Fruit fly (Drosophila melanogaster): Measurements from ENCODE around the gene gammaTub23C.

The gammaTub23C gene

DNA sequence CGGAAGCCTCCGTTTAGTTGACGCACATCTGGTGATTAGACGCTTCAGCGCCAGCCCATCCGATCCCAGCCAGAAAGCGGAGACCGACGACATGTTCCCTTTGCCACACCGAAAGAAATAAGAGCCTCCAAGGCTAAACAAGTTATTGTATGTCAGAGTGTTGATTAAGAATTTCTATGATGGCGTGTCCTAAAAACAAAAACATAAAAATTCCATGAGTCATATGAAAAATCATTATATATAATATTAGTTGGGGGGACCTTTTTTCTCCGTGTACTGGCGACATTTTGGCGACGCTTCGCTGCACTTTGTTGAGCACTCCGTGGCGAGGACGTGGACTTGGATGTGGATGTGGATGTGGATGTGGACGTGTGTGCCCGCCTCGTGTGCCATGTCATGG is 40.1 kb downstream of the gammaTub23C start (continued):
- TF ChIP-seq zen2 (GFP tag; IDR thresholded peaks at IDR 0.05; ENCODE audit: partially characterized antibody) (no peak), CG17802 (tag; optimal IDR thresholded peaks at IDR 0.05) (no peak), Nf-YA (GFP tag; IDR thresholded peaks at IDR 0.05) (no peak), CG9727 (GFP tag; optimal IDR thresholded peaks at IDR 0.05) (peak; percentile 35), Hr39 (optimal IDR thresholded peaks at IDR 0.05) (no peak), CG2202 (tag; optimal IDR thresholded peaks at IDR 0.05) (no peak), pb (GFP tag; optimal IDR thresholded peaks at IDR 0.05) (no peak), pan (optimal IDR thresholded peaks at IDR 0.05) (no peak), pan (GFP tag; optimal IDR thresholded peaks at IDR 0.05 in 1 of 2, IDR thresholded peaks at IDR 0.05 in 1 of 2) (peak in 1 of 2 experiments; percentile 27), CG10959 (GFP tag; IDR thresholded peaks at IDR 0.05) (0 out of 2 replicates have a peak, but pooled peaks have one; percentile 7), scrt (GFP tag; optimal IDR thresholded peaks at IDR 0.05) (no peak), CG34376 (GFP tag; optimal IDR thresholded peaks at IDR 0.05) (no peak), gsb (GFP tag; IDR thresholded peaks at IDR 0.05) (no peak), sim (GFP tag; IDR thresholded peaks at IDR 0.05) (no peak), ttk (GFP tag; IDR thresholded peaks at IDR 0.05) (0 out of 2 replicates have a peak, but pooled peaks have one; percentile 23), klu (GFP tag; IDR thresholded peaks at IDR 0.05) (no peak), CG2120 (GFP tag; optimal IDR thresholded peaks at IDR 0.05) (no peak), CG4730 (GFP tag; IDR thresholded peaks at IDR 0.05) (no peak), CG3847 (GFP tag; IDR thresholded peaks at IDR 0.05) (no peak), stc (GFP tag; IDR thresholded peaks at IDR 0.05) (peak; percentile 33; the same call in 1 of the 2 replicates), dm (GFP tag; optimal IDR thresholded peaks at IDR 0.05) (no peak), HmgZ (tag; optimal IDR thresholded peaks at IDR 0.05) (no peak), ab (GFP tag; optimal IDR thresholded peaks at IDR 0.05) (no peak), CG3726 (GFP tag; IDR thresholded peaks at IDR 0.05) (no peak), z (GFP tag; IDR thresholded peaks at IDR 0.05) (no peak), Drgx (GFP tag; IDR thresholded peaks at IDR 0.05) (peak; percentile 76), ham (GFP tag; IDR thresholded peaks at IDR 0.05) (no peak), CG2129 (GFP tag; IDR thresholded peaks at IDR 0.05; ENCODE audit: partially characterized antibody) (no peak), CG3995 (GFP tag; optimal IDR thresholded peaks at IDR 0.05) (no peak), Fer3 (tag; optimal IDR thresholded peaks at IDR 0.05) (peak; percentile 7), gce (GFP tag; IDR thresholded peaks at IDR 0.05) (0 out of 3 replicates have a peak, but pooled peaks have one; percentile 29), disco-r (GFP tag; optimal IDR thresholded peaks at IDR 0.05) (no peak), CG4854 (GFP tag; optimal IDR thresholded peaks at IDR 0.05) (no peak), CG10209 (GFP tag; optimal IDR thresholded peaks at IDR 0.05) (peak; percentile 22), CG16779 (GFP tag; IDR thresholded peaks at IDR 0.05) (no peak), lbe (GFP tag; optimal IDR thresholded peaks at IDR 0.05) (no peak), tll (GFP tag; optimal IDR thresholded peaks at IDR 0.05) (no peak), Hey (tag; optimal IDR thresholded peaks at IDR 0.05) (no peak), Xrp1 (GFP tag; IDR thresholded peaks at IDR 0.05) (peak; percentile 58; the same call in 1 of the 2 replicates), sisA (GFP tag; IDR thresholded peaks at IDR 0.05) (peak; percentile 64), Atf-2 (GFP tag; optimal IDR thresholded peaks at IDR 0.05) (no peak), Tbp (GFP tag; optimal IDR thresholded peaks at IDR 0.05) (no peak), inv (GFP tag; IDR thresholded peaks at IDR 0.05; ENCODE audit: partially characterized antibody) (no peak), CG3407 (GFP tag; optimal IDR thresholded peaks at IDR 0.05) (no peak), zfh2 (GFP tag; optimal IDR thresholded peaks at IDR 0.05) (no peak), Elba2 (GFP tag; optimal IDR thresholded peaks at IDR 0.05) (no peak), kni (GFP tag; optimal IDR thresholded peaks at IDR 0.05) (no peak), CG43689 (GFP tag; IDR thresholded peaks at IDR 0.05) (no peak), E2f1 (GFP tag; IDR thresholded peaks at IDR 0.05) (no peak), Hsf (GFP tag; optimal IDR thresholded peaks at IDR 0.05) (no peak), CG4328 (GFP tag; optimal IDR thresholded peaks at IDR 0.05) (no peak), toy (GFP tag; IDR thresholded peaks at IDR 0.05) (no peak), CG9437 (GFP tag; optimal IDR thresholded peaks at IDR 0.05) (no peak)
